Fruit fly (Drosophila melanogaster): ENCODE measurements around the gene sls.

- TF ChIP-seq h (optimal IDR thresholded peaks at IDR 0.05) (no peak), psq (optimal IDR thresholded peaks at IDR 0.05) (no peak), Myc (optimal IDR thresholded peaks at IDR 0.05) (no peak)
These were observed 27.0 kb upstream of the sls start for dm6 chr3L:2142435-2142834.

Data from Kc167 (cell line).